Fruit fly (Drosophila melanogaster) whole organism, embryonic: ENCODE measurements around the gene Trim9.

ENCODE experiments used
- ATbp ChIP-seq: fragments of 200-800 bp; sonication (Bioruptor generic); optimal IDR thresholded peaks from 2 replicates; lab custom pipeline; 2017; ENCODE audit warnings: missing biosample characterization, mild to moderate bottlenecking, missing genetic modification characterization, missing genetic modification reagents
- Bdp1 ChIP-seq: fragments of 200-800 bp; sonication (Bioruptor generic); optimal IDR thresholded peaks from 3 replicates; lab custom pipeline; 2016; ENCODE audit warnings: missing biosample characterization, missing genetic modification characterization
- CG1024 ChIP-seq: fragments of 200-800 bp; sonication (Bioruptor generic); IDR thresholded peaks from 2 replicates; pipeline ENCODE4 v1.3.6; 2022; ENCODE audit warnings: missing biosample characterization, missing genetic modification characterization
- CG10462 ChIP-seq: fragments of 200-800 bp; sonication (Bioruptor generic); optimal IDR thresholded peaks from 2 replicates; lab custom pipeline; 2016; ENCODE audit warnings: missing biosample characterization, missing genetic modification characterization
- CG12071 ChIP-seq: fragments of 200-800 bp; sonication (Bioruptor generic); optimal IDR thresholded peaks from 3 replicates; lab custom pipeline; 2018; ENCODE audit warnings: missing biosample characterization, mild to moderate bottlenecking, missing genetic modification characterization
- CG12104 ChIP-seq: fragments of 200-800 bp; sonication (Bioruptor generic); optimal IDR thresholded peaks from 3 replicates; lab custom pipeline; 2016; ENCODE audit warnings: missing biosample characterization, missing genetic modification characterization
- CG13287 ChIP-seq: fragments of 200-800 bp; sonication (Bioruptor generic); IDR thresholded peaks from 2 replicates; pipeline ENCODE4 v1.3.6; 2022; ENCODE audit warnings: missing biosample characterization, missing genetic modification characterization; ENCODE audit not compliant: partially characterized antibody
- CG13775 ChIP-seq: fragments of 200-800 bp; sonication (Bioruptor generic); optimal IDR thresholded peaks from 3 replicates; lab custom pipeline; 2017; ENCODE audit warnings: missing biosample characterization, mild to moderate bottlenecking, missing genetic modification characterization
- CG1602 ChIP-seq: fragments of 200-800 bp; sonication (Bioruptor generic); optimal IDR thresholded peaks from 3 replicates; lab custom pipeline; 2016; ENCODE audit warnings: missing biosample characterization, missing genetic modification characterization
- CG16779 ChIP-seq: fragments of 200-800 bp; sonication (Bioruptor generic); IDR thresholded peaks from 2 replicates; pipeline ENCODE4 v1.3.6; 2022; ENCODE audit warnings: missing biosample characterization, missing genetic modification characterization
- CG16815 ChIP-seq: fragments of 200-800 bp; sonication (Bioruptor generic); optimal IDR thresholded peaks from 3 replicates; lab custom pipeline; 2017; ENCODE audit warnings: missing biosample characterization, mild to moderate bottlenecking, missing genetic modification characterization
- CG2116 ChIP-seq: fragments of 200-800 bp; sonication (Bioruptor generic); optimal IDR thresholded peaks from 3 replicates; lab custom pipeline; 2018; ENCODE audit warnings: missing biosample characterization, mild to moderate bottlenecking, missing genetic modification characterization
- CG34224 ChIP-seq: fragments of 200-800 bp; sonication (Bioruptor generic); IDR thresholded peaks from 3 replicates; pipeline ENCODE4 v1.3.6; 2022; ENCODE audit warnings: missing biosample characterization, missing genetic modification characterization; ENCODE audit not compliant: partially characterized antibody
- CG4282 ChIP-seq: fragments of 200-800 bp; sonication (Bioruptor generic); optimal IDR thresholded peaks from 2 replicates; lab custom pipeline; 2016; ENCODE audit warnings: missing biosample characterization, missing genetic modification characterization
- CG4617 ChIP-seq: fragments of 200-800 bp; sonication (Bioruptor generic); optimal IDR thresholded peaks from 3 replicates; lab custom pipeline; 2016; ENCODE audit warnings: missing biosample characterization, missing genetic modification characterization, borderline replicate concordance
- CG6654 ChIP-seq: fragments of 200-800 bp; sonication (Bioruptor generic); optimal IDR thresholded peaks from 2 replicates; lab custom pipeline; 2017; ENCODE audit warnings: missing biosample characterization, mild to moderate bottlenecking, missing genetic modification characterization
- CG6791 ChIP-seq: fragments of 200-800 bp; sonication (Bioruptor generic); IDR thresholded peaks from 3 replicates; pipeline ENCODE4 v1.3.6; 2022; ENCODE audit warnings: missing biosample characterization, missing genetic modification characterization; ENCODE audit not compliant: partially characterized antibody
- CG7372 ChIP-seq: fragments of 200-800 bp; sonication (Bioruptor generic); IDR thresholded peaks from 2 replicates; pipeline ENCODE4 v1.3.6; 2022; ENCODE audit warnings: missing biosample characterization, missing genetic modification characterization
- CG8359 ChIP-seq: fragments of 200-800 bp; sonication (Bioruptor generic); optimal IDR thresholded peaks from 2 replicates; lab custom pipeline; 2017; ENCODE audit warnings: missing biosample characterization, mild to moderate bottlenecking, missing genetic modification characterization, borderline replicate concordance
- CHES-1-like ChIP-seq: fragments of 200-800 bp; sonication (Bioruptor generic); optimal IDR thresholded peaks from 2 replicates; lab custom pipeline; 2016; ENCODE audit warnings: missing biosample characterization, missing genetic modification characterization
- D ChIP-seq, 2 experiments: fragments of 200-800 bp in 1 of 2; fragments of >200 bp in 1 of 2; sonication (Bioruptor generic) in 1 of 2; optimal IDR thresholded peaks; 2 replicates in 1 of 2; 3 replicates in 1 of 2; lab custom pipeline; 2017; ENCODE audit warnings: mild to moderate bottlenecking in 1 of 2, missing biosample characterization in 1 of 2, missing genetic modification characterization in 1 of 2, missing genetic modification reagents in 1 of 2
- Dip3 ChIP-seq: fragments of 200-800 bp; sonication (Bioruptor generic); optimal IDR thresholded peaks from 3 replicates; lab custom pipeline; 2016; ENCODE audit warnings: missing biosample characterization, missing genetic modification characterization
- Gsc ChIP-seq: fragments of 200-800 bp; sonication (Bioruptor generic); IDR thresholded peaks from 2 replicates; pipeline ENCODE4 v1.3.6; 2022; ENCODE audit warnings: missing biosample characterization, missing genetic modification characterization
- Gug ChIP-seq: fragments of 200-800 bp; sonication (Bioruptor generic); IDR thresholded peaks from 4 replicates; pipeline ENCODE4 v1.3.6; 2022; ENCODE audit warnings: missing biosample characterization, missing genetic modification characterization
- Hmx ChIP-seq: fragments of 200-800 bp; sonication (Bioruptor generic); optimal IDR thresholded peaks from 2 replicates; lab custom pipeline; 2016; ENCODE audit warnings: missing biosample characterization, missing genetic modification characterization
- Kr ChIP-seq: fragments of 200-800 bp; sonication (Bioruptor generic); optimal IDR thresholded peaks from 2 replicates; lab custom pipeline; 2017; ENCODE audit warnings: missing biosample characterization, mild to moderate bottlenecking, missing genetic modification characterization
- Nf-YA ChIP-seq: fragments of 200-800 bp; sonication (Bioruptor generic); IDR thresholded peaks from 2 replicates; pipeline ENCODE4 v1.3.6; 2022; ENCODE audit warnings: missing biosample characterization, missing genetic modification characterization
- Optix ChIP-seq: fragments of 200-800 bp; sonication (Bioruptor generic); IDR thresholded peaks from 3 replicates; pipeline ENCODE4 v1.3.6; 2022; ENCODE audit warnings: missing biosample characterization, missing genetic modification characterization
- Ravus ChIP-seq: fragments of 200-800 bp; sonication (Bioruptor generic); IDR thresholded peaks from 2 replicates; pipeline ENCODE4 v1.3.6; 2022; ENCODE audit warnings: missing biosample characterization, missing genetic modification characterization
- Sin3A ChIP-seq: fragments of >200 bp; optimal IDR thresholded peaks from 2 replicates; lab custom pipeline; 2018
- Six4 ChIP-seq: fragments of 200-800 bp; sonication (Bioruptor generic); optimal IDR thresholded peaks from 2 replicates; lab custom pipeline; 2016; ENCODE audit warnings: missing biosample characterization, missing genetic modification characterization
- Spps ChIP-seq: fragments of 200-800 bp; sonication (Bioruptor generic); optimal IDR thresholded peaks from 2 replicates; lab custom pipeline; 2018; ENCODE audit warnings: missing biosample characterization, mild to moderate bottlenecking, missing genetic modification characterization
- Ssrp ChIP-seq: fragments of 200-800 bp; sonication (Bioruptor generic); optimal IDR thresholded peaks from 2 replicates; lab custom pipeline; 2018; ENCODE audit warnings: missing biosample characterization, mild to moderate bottlenecking, missing genetic modification characterization, moderate library complexity
- ac ChIP-seq: fragments of 200-800 bp; sonication (Bioruptor generic); optimal IDR thresholded peaks from 3 replicates; lab custom pipeline; 2017; ENCODE audit warnings: missing biosample characterization, mild to moderate bottlenecking, missing genetic modification characterization
- ara ChIP-seq: fragments of 200-800 bp; sonication (Bioruptor generic); IDR thresholded peaks from 2 replicates; pipeline ENCODE4 v1.3.6; 2022; ENCODE audit warnings: missing biosample characterization, missing genetic modification characterization
- chn ChIP-seq: fragments of 200-800 bp; sonication (Bioruptor generic); optimal IDR thresholded peaks from 2 replicates; lab custom pipeline; 2016; ENCODE audit warnings: missing biosample characterization, missing genetic modification characterization
- gfzf ChIP-seq: fragments of 200-800 bp; sonication (Bioruptor generic); optimal IDR thresholded peaks from 2 replicates; lab custom pipeline; 2016; ENCODE audit warnings: missing biosample characterization, mild to moderate bottlenecking, missing genetic modification characterization, moderate library complexity
- gro ChIP-seq: fragments of 200-800 bp; sonication (Bioruptor generic); optimal IDR thresholded peaks from 2 replicates; lab custom pipeline; 2016; ENCODE audit warnings: missing biosample characterization, missing genetic modification characterization
- gsb-n ChIP-seq: fragments of 200-800 bp; sonication (Bioruptor generic); optimal IDR thresholded peaks from 3 replicates; lab custom pipeline; 2018; ENCODE audit warnings: missing biosample characterization, mild to moderate bottlenecking, missing genetic modification characterization
- ind ChIP-seq: fragments of 200-800 bp; sonication (Bioruptor generic); optimal IDR thresholded peaks from 3 replicates; lab custom pipeline; 2016; ENCODE audit warnings: missing biosample characterization, missing genetic modification characterization
- kay ChIP-seq: fragments of 200-800 bp; sonication (Bioruptor generic); optimal IDR thresholded peaks from 2 replicates; lab custom pipeline; 2016; ENCODE audit warnings: missing biosample characterization, missing genetic modification characterization
- lola ChIP-seq, 3 experiments: fragments of >200 bp in 2 of 3; fragments of 200-800 bp in 1 of 3; sonication (Bioruptor generic) in 1 of 3; optimal IDR thresholded peaks; 2 replicates each; lab custom pipeline; 2017 to 2019; ENCODE audit warnings: missing biosample characterization in 3 of 3, missing genetic modification characterization in 3 of 3, mild to moderate bottlenecking in 1 of 3, moderate library complexity in 1 of 3
- mam ChIP-seq: fragments of 200-800 bp; sonication (Bioruptor generic); optimal IDR thresholded peaks from 3 replicates; lab custom pipeline; 2016; ENCODE audit warnings: missing biosample characterization, missing genetic modification characterization
- nau ChIP-seq: fragments of 200-800 bp; sonication (Bioruptor generic); optimal IDR thresholded peaks from 3 replicates; lab custom pipeline; 2017; ENCODE audit warnings: missing biosample characterization, mild to moderate bottlenecking, missing genetic modification characterization, missing genetic modification reagents
- row ChIP-seq: fragments of 200-800 bp; sonication (Bioruptor generic); IDR thresholded peaks from 3 replicates; pipeline ENCODE4 v1.3.6; 2022; ENCODE audit warnings: missing biosample characterization, missing genetic modification characterization
- sim ChIP-seq: fragments of 200-800 bp; sonication (Bioruptor generic); IDR thresholded peaks from 2 replicates; pipeline ENCODE4 v1.3.6; 2022; ENCODE audit warnings: missing biosample characterization, missing genetic modification characterization
- stwl ChIP-seq: fragments of 200-800 bp; sonication (Bioruptor generic); optimal IDR thresholded peaks from 3 replicates; lab custom pipeline; 2018; ENCODE audit warnings: missing biosample characterization, mild to moderate bottlenecking, missing genetic modification characterization, moderate library complexity
- tap ChIP-seq: fragments of 200-800 bp; optimal IDR thresholded peaks from 3 replicates; lab custom pipeline; 2019; ENCODE audit warnings: missing biosample characterization, mild to moderate bottlenecking, missing genetic modification characterization, moderate library complexity
- tio ChIP-seq: fragments of 200-800 bp; sonication (Bioruptor generic); optimal IDR thresholded peaks from 2 replicates; lab custom pipeline; 2017; ENCODE audit warnings: missing biosample characterization, missing genetic modification characterization, inconsistent platforms
- toy ChIP-seq: fragments of 200-800 bp; sonication (Bioruptor generic); IDR thresholded peaks from 2 replicates; pipeline ENCODE4 v1.3.6; 2022; ENCODE audit warnings: missing biosample characterization, missing genetic modification characterization

Gene Trim9

DNA sequence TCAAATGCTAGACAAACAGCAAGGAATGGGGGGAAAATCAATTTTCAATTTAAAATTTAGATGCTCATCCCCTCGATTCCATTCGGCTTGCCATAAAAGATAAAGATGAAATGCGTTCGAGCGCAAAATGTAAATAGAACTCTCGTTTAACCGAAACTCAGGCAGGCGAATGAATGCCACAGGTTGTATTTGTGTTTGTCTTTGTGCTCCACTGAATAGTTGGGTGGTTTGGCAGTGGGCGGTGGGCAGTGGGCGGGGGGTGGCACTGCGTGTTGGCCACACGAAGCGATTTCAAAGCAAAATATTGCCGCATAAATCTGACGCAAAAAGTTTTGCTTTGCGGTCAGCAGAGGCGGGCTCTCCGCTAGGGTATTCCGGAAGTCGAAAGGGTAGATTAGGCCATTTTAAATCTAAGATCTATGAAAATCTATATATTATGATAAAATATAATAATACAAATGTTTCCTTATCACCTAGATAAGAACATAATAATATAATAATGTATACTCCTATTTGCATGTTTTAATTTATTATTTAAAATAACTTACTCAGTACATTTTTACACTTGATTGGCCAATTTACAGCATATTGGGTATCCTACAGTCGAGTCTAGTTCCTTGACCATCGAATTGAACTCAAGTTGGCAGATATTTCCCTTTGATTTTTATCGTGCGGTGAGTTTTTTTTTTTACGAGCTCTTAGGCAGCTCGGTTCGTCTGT is 22.3 kb upstream of the Trim9 start (continued):
- TF ChIP-seq D (optimal IDR thresholded peaks at IDR 0.05; lab: Kevin White, UChicago) (no peak), D (GFP tag; optimal IDR thresholded peaks at IDR 0.05; lab: Kevin White, UChicago) (peak; percentile 38), CG4617 (GFP tag; lab: Kevin White, UChicago) (no peak), stwl (tag; lab: Kevin White, UChicago) (no peak), CG4282 (GFP tag; lab: Kevin White, UChicago) (no peak), CG12104 (GFP tag; lab: Kevin White, UChicago) (peak; percentile 69), gro (GFP tag; lab: Kevin White, UChicago) (no peak), tap (tag; lab: Kevin White, UChicago) (peak; percentile 19), Dip3 (GFP tag; lab: Kevin White, UChicago) (no peak), gsb-n (tag; lab: Kevin White, UChicago) (peak; percentile 13), CG16815 (GFP tag; lab: Kevin White, UChicago) (peak; percentile 44), Six4 (GFP tag; lab: Kevin White, UChicago) (no peak), CG1602 (peak; percentile 56), mam (GFP tag; lab: Kevin White, UChicago) (no peak), gfzf (GFP tag; lab: Kevin White, UChicago) (no peak), CG8359 (GFP tag; lab: Kevin White, UChicago) (no peak), ac (GFP tag; lab: Kevin White, UChicago) (no peak), CHES-1-like (GFP tag; lab: Kevin White, UChicago) (no peak), CG16779 (GFP tag; lab: Robert Waterston, UW) (no peak), Bdp1 (no peak), CG12071 (GFP tag; lab: Kevin White, UChicago) (no peak), Hmx (GFP tag; lab: Kevin White, UChicago) (no peak), CG2116 (GFP tag; lab: Kevin White, UChicago) (peak; percentile 5), toy (no peak), ATbp (GFP tag; lab: Kevin White, UChicago) (peak; percentile 51), CG6791 (no peak), tio (GFP tag; lab: Kevin White, UChicago) (peak; percentile 67), CG13287 (GFP tag; lab: Robert Waterston, UW) (no peak), Gug (GFP tag; lab: Robert Waterston, UW) (peak; percentile 59; the same call in 3 of the 4 replicates), Optix (GFP tag; lab: Robert Waterston, UW) (peak; percentile 40; the same call in 1 of the 3 replicates), CG1024 (GFP tag; lab: Robert Waterston, UW) (no peak), Ravus (GFP tag; lab: Robert Waterston, UW) (no peak), Gsc (no peak), CG13775 (GFP tag; lab: Kevin White, UChicago) (peak; percentile 53), Nf-YA (GFP tag; lab: Robert Waterston, UW) (no peak), kay (no peak), row (GFP tag; lab: Robert Waterston, UW) (peak; percentile 84), nau (GFP tag; lab: Kevin White, UChicago) (peak; percentile 66), Ssrp (tag; lab: Kevin White, UChicago) (peak; percentile 60), Kr (GFP tag; lab: Kevin White, UChicago) (no peak), Spps (tag; lab: Kevin White, UChicago) (no peak), chn (GFP tag; lab: Kevin White, UChicago) (no peak), CG7372 (GFP tag; lab: Robert Waterston, UW) (0 out of 2 replicates have a peak, but pooled peaks have one; percentile 30), Sin3A (lab: Kevin White, UChicago) (no peak), sim (GFP tag; lab: Robert Waterston, UW) (no peak; the same call in 1 of the 2 replicates), CG6654 (GFP tag; lab: Kevin White, UChicago) (no peak), CG34224 (GFP tag; lab: Robert Waterston, UW) (no peak), ind (GFP tag; lab: Kevin White, UChicago) (peak; percentile 60), ara (GFP tag; lab: Robert Waterston, UW) (peak; percentile 61), lola (GFP tag; optimal IDR thresholded peaks at IDR 0.05; lab: Kevin White, UChicago) (no peak), CG10462 (peak; percentile 27)
